Fruit fly (Drosophila melanogaster): ENCODE measurements around the gene comm.

DNA sequence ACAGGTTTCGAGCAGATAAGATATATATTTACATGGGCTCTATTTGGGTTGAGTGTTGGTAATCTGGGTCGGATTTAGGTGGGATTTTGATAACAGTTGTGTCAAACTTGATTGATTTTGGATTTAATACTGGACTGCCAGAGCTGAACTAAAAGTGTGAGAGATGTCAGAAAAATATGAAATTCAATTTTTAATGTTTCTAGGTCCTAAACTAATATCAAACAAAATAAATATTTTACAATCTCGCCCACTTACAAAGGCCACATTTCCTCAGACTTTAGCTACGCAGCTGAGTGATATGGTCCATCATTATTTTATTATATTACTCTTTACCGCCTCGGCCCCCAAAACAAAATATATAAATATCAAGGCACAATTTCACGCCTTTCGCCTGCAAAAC lies 1.4 kb downstream of the comm start:
- TF ChIP-seq pan (optimal IDR thresholded peaks at IDR 0.05) (no peak), CG8478 (optimal IDR thresholded peaks at IDR 0.05) (no peak), EcR (GFP tag; optimal IDR thresholded peaks at IDR 0.05) (no peak), Dll (optimal IDR thresholded peaks at IDR 0.05) (no peak), usp (GFP tag; optimal IDR thresholded peaks at IDR 0.05) (no peak)
